Worm (Caenorhabditis elegans): ENCODE measurements around the gene F26F12.5.

The F26F12.5 gene

DNA sequence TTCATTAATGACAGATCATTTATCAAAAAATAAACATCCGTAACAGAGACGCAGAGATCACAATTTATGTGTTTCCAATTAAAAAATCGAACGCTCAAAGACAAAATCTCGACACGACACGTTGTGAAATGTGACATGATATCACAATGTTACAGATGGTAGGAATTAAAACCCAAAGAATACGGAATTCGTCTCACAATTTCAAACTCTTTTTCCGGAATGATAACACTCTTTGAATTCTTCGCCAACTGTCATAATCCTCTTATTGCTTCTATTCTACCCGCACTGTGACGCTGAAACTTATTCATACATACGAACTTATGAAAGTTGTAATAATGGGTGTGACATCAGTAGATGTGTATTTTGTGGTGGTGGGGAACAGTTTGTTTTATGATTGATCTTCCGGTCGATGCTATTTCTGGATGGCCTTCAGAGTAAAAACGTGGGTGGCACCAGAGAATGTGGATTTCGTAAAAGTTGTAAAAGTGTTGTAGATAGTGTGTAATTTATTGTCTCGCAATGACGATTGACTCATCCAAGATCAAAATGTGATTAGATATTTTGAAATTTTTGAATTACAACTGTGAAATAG is 48.4 kb downstream of the F26F12.5 start:
- no peak for TF ChIP-seq Y75B8A.6 (GFP tag; IDR thresholded peaks at IDR 0.05)
- TF ChIP-seq daf-16 (GFP tag; optimal IDR thresholded peaks at IDR 0.05), result no peak
- peak; percentile 7 for TF ChIP-seq daf-16 (tag; optimal IDR thresholded peaks at IDR 0.05)
- no peak for TF ChIP-seq snpc-1.2 (GFP tag; IDR thresholded peaks at IDR 0.05)
- peak; percentile 57 for TF ChIP-seq hlh-11 (tag; optimal IDR thresholded peaks at IDR 0.05)
- TF ChIP-seq nhr-111 (GFP tag; optimal IDR thresholded peaks at IDR 0.05), result no peak
- TF ChIP-seq mes-2 (tag; optimal IDR thresholded peaks at IDR 0.05; ENCODE audit: poor library complexity, severe bottlenecking), result no peak
- TF ChIP-seq fos-1 (tag; optimal IDR thresholded peaks at IDR 0.05), result no peak
- TF ChIP-seq F37D6.2 (tag; optimal IDR thresholded peaks at IDR 0.05), result no peak
- TF ChIP-seq zag-1 (tag; optimal IDR thresholded peaks at IDR 0.05), result no peak
- peak; percentile 68 for TF ChIP-seq nhr-28 (tag; optimal IDR thresholded peaks at IDR 0.05)
- no peak for TF ChIP-seq ama-1 (optimal IDR thresholded peaks at IDR 0.05)
- TF ChIP-seq gei-8 (GFP tag; optimal IDR thresholded peaks at IDR 0.05), result no peak
- no peak for TF ChIP-seq spr-3 (GFP tag; optimal IDR thresholded peaks at IDR 0.05)
- no peak for TF ChIP-seq lin-15B (tag; optimal IDR thresholded peaks at IDR 0.05)
- TF ChIP-seq lin-39 (tag; optimal IDR thresholded peaks at IDR 0.05), result no peak
- no peak for TF ChIP-seq daf-19 (GFP tag; conservative IDR thresholded peaks at IDR 0.05)
- TF ChIP-seq Y105C5A.15 (GFP tag; IDR thresholded peaks at IDR 0.05), result no peak
- TF ChIP-seq ztf-7 (tag; optimal IDR thresholded peaks at IDR 0.05), result no peak
- peak; percentile 44 for TF ChIP-seq dve-1 (tag; optimal IDR thresholded peaks at IDR 0.05; ENCODE audit: insufficient read depth)
- no peak for TF ChIP-seq ceh-28 (tag; optimal IDR thresholded peaks at IDR 0.05)
- TF ChIP-seq madf-9 (GFP tag; conservative IDR thresholded peaks at IDR 0.05), result no peak
- no peak for TF ChIP-seq ZK337.2 (GFP tag; IDR thresholded peaks at IDR 0.05)
- no peak for TF ChIP-seq nhr-102 (tag; optimal IDR thresholded peaks at IDR 0.05)
- no peak for TF ChIP-seq vab-7 (GFP tag; IDR thresholded peaks at IDR 0.05)
- no peak for TF ChIP-seq ztf-11 (tag; optimal IDR thresholded peaks at IDR 0.05)
- TF ChIP-seq mep-1 (tag; optimal IDR thresholded peaks at IDR 0.05), result no peak
- TF ChIP-seq lin-38 (GFP tag; IDR thresholded peaks at IDR 0.05), result no peak
- no peak for TF ChIP-seq zip-2 (tag; optimal IDR thresholded peaks at IDR 0.05)
- TF ChIP-seq Y5F2A.4 (GFP tag; optimal IDR thresholded peaks at IDR 0.05), result no peak
- no peak for TF ChIP-seq nhr-41 (GFP tag; IDR thresholded peaks at IDR 0.05)
- no peak for TF ChIP-seq pha-4 (GFP tag; IDR thresholded peaks at IDR 0.05)
- TF ChIP-seq pha-4 (tag; optimal IDR thresholded peaks at IDR 0.05), result no peak
- TF ChIP-seq dpl-1 (GFP tag; optimal IDR thresholded peaks at IDR 0.05), result no peak
- no peak for TF ChIP-seq attf-4 (tag; optimal IDR thresholded peaks at IDR 0.05)
- no peak for TF ChIP-seq ceh-20 (GFP tag; IDR thresholded peaks at IDR 0.05)
- no peak for TF ChIP-seq F44E2.7 (GFP tag; IDR thresholded peaks at IDR 0.05)
- TF ChIP-seq Y48G9A.11 (GFP tag; IDR thresholded peaks at IDR 0.05), result no peak
- peak; percentile 13 for TF ChIP-seq mxl-3 (GFP tag; optimal IDR thresholded peaks at IDR 0.05)
- TF ChIP-seq sdz-12 (GFP tag; optimal IDR thresholded peaks at IDR 0.05), result no peak
- TF ChIP-seq ces-1 (GFP tag; optimal IDR thresholded peaks at IDR 0.05), result no peak
- TF ChIP-seq ctbp-1 (GFP tag; IDR thresholded peaks at IDR 0.05), result no peak
- TF ChIP-seq set-16 (GFP tag; IDR thresholded peaks at IDR 0.05), result no peak
- TF ChIP-seq mxl-2 (GFP tag; conservative IDR thresholded peaks at IDR 0.05), result no peak
- TF ChIP-seq lin-13 (GFP tag; optimal IDR thresholded peaks at IDR 0.05), result no peak
- peak; percentile 21 for TF ChIP-seq hlh-30 (tag; optimal IDR thresholded peaks at IDR 0.05; ENCODE audit: insufficient read depth)
- no peak for TF ChIP-seq php-3 (GFP tag; IDR thresholded peaks at IDR 0.05)
- TF ChIP-seq nhr-48 (tag; optimal IDR thresholded peaks at IDR 0.05), result peak; percentile 49
- TF ChIP-seq unc-62 (GFP tag; optimal IDR thresholded peaks at IDR 0.05 in 1 of 2), result peak in 1 of 2 experiments; percentile 90
- no peak for TF ChIP-seq unc-62 (tag; optimal IDR thresholded peaks at IDR 0.05)
- TF ChIP-seq rbr-2 (tag; optimal IDR thresholded peaks at IDR 0.05), result no peak
- no peak for TF ChIP-seq hmg-1.1 (GFP tag; IDR thresholded peaks at IDR 0.05)
